Fruit fly (Drosophila melanogaster) whole organism, wandering third instar larva: ENCODE results near the gene CG6628.

ENCODE experiments used
- Abd-B ChIP-seq: fragments of >200 bp; optimal IDR thresholded peaks from 2 replicates; lab custom pipeline; 2017; ENCODE audit warnings: missing biosample characterization, missing genetic modification characterization
- CG32264 ChIP-seq: fragments of 200-800 bp; sonication (Bioruptor generic); optimal IDR thresholded peaks from 2 replicates; lab custom pipeline; 2016; ENCODE audit warnings: missing biosample characterization, missing genetic modification characterization
- CrebA ChIP-seq: fragments of 200-800 bp; sonication (Bioruptor generic); optimal IDR thresholded peaks from 2 replicates; lab custom pipeline; 2016; ENCODE audit warnings: missing biosample characterization, mild to moderate bottlenecking, missing genetic modification characterization, borderline replicate concordance
- Dfd ChIP-seq: fragments of >200 bp; optimal IDR thresholded peaks from 2 replicates; lab custom pipeline; 2017; ENCODE audit warnings: missing biosample characterization, missing genetic modification characterization
- Dif ChIP-seq: fragments of 200-275, 200-300 bp; sonication (Bioruptor generic); optimal IDR thresholded peaks from 2 replicates; lab custom pipeline; 2018; ENCODE audit warnings: missing biosample characterization, missing genetic modification characterization; ENCODE audit not compliant: partially characterized antibody
- HLH106 ChIP-seq: fragments of 200-800 bp; optimal IDR thresholded peaks from 3 replicates; lab custom pipeline; 2019; ENCODE audit warnings: missing biosample characterization, mild to moderate bottlenecking, missing genetic modification characterization, moderate library complexity
- Hnf4 ChIP-seq: fragments of 200-800 bp; sonication (Bioruptor generic); optimal IDR thresholded peaks from 2 replicates; lab custom pipeline; 2016; ENCODE audit warnings: missing biosample characterization, mild to moderate bottlenecking, missing genetic modification characterization
- Hr78 ChIP-seq: fragments of >200 bp; optimal IDR thresholded peaks from 2 replicates; lab custom pipeline; 2017; ENCODE audit warnings: missing biosample characterization, missing genetic modification characterization
- Hr83 ChIP-seq: fragments of 200-300 bp; sonication (Bioruptor generic); optimal IDR thresholded peaks from 2 replicates; lab custom pipeline; 2016; ENCODE audit warnings: missing biosample characterization, mild to moderate bottlenecking, missing genetic modification characterization, moderate library complexity; ENCODE audit not compliant: poor library complexity, severe bottlenecking
- Jra ChIP-seq: sonication (Bioruptor generic); optimal IDR thresholded peaks from 2 replicates; lab custom pipeline; 2016; ENCODE audit warnings: missing biosample characterization, missing genetic modification characterization
- Mio ChIP-seq: sonication (Bioruptor generic); optimal IDR thresholded peaks from 2 replicates; lab custom pipeline; 2016; ENCODE audit warnings: missing biosample characterization, missing genetic modification characterization
- Myc ChIP-seq: fragments of >200 bp; optimal IDR thresholded peaks from 2 replicates; lab custom pipeline; 2017
- N ChIP-seq: fragments of >200 bp; optimal IDR thresholded peaks from 2 replicates; lab custom pipeline; 2018; ENCODE audit warnings: missing biosample characterization, missing external identifiers, missing genetic modification characterization
- Rel ChIP-seq, 2 experiments: fragments of 200-800 bp; sonication (Bioruptor generic) in 1 of 2; optimal IDR thresholded peaks; 2 replicates in 1 of 2; 3 replicates in 1 of 2; lab custom pipeline; 2016 to 2019; ENCODE audit warnings: mild to moderate bottlenecking in 2 of 2, missing biosample characterization in 2 of 2, missing genetic modification characterization in 2 of 2, moderate library complexity in 1 of 2
- Sp1 ChIP-seq: fragments of 200-800 bp; sonication (Bioruptor generic); optimal IDR thresholded peaks from 3 replicates; lab custom pipeline; 2019; ENCODE audit warnings: missing biosample characterization, mild to moderate bottlenecking, missing genetic modification characterization, moderate library complexity
- Vsx2 ChIP-seq: fragments of 200-300, 225-300 bp; sonication (Bioruptor generic); optimal IDR thresholded peaks from 2 replicates; lab custom pipeline; 2018; ENCODE audit warnings: missing biosample characterization, missing genetic modification characterization; ENCODE audit not compliant: partially characterized antibody
- br ChIP-seq: fragments of 200-800 bp; sonication (Bioruptor generic); optimal IDR thresholded peaks from 2 replicates; lab custom pipeline; 2016; ENCODE audit warnings: missing biosample characterization, missing genetic modification characterization
- brk ChIP-seq: fragments of 200-800 bp; sonication (Bioruptor generic); optimal IDR thresholded peaks from 2 replicates; lab custom pipeline; 2016; ENCODE audit warnings: missing biosample characterization, mild to moderate bottlenecking, missing genetic modification characterization
- dl ChIP-seq, 2 experiments: fragments of 175-275, 200-275 bp in 1 of 2; fragments of 200-275 bp in 1 of 2; sonication (Bioruptor generic); optimal IDR thresholded peaks; lab custom pipeline; 2018; ENCODE audit warnings: mild to moderate bottlenecking in 2 of 2, missing biosample characterization in 2 of 2, missing genetic modification characterization in 2 of 2, moderate library complexity in 2 of 2; ENCODE audit not compliant: partially characterized antibody in 2 of 2, insufficient read depth in 1 of 2
- dmrt93B ChIP-seq: fragments of 200-800 bp; sonication (Bioruptor generic); optimal IDR thresholded peaks from 2 replicates; lab custom pipeline; 2018; ENCODE audit warnings: missing biosample characterization, mild to moderate bottlenecking, missing genetic modification characterization
- dsf ChIP-seq: sonication (Bioruptor generic); optimal IDR thresholded peaks from 2 replicates; lab custom pipeline; 2016; ENCODE audit warnings: missing biosample characterization, missing genetic modification characterization, borderline replicate concordance
- ey ChIP-seq: fragments of 200-800 bp; sonication (Bioruptor generic); optimal IDR thresholded peaks from 2 replicates; lab custom pipeline; 2016; ENCODE audit warnings: missing biosample characterization, missing genetic modification characterization
- fru ChIP-seq: fragments of 200-800 bp; sonication (Bioruptor generic); optimal IDR thresholded peaks from 3 replicates; lab custom pipeline; 2016; ENCODE audit warnings: missing biosample characterization, mild to moderate bottlenecking, missing genetic modification characterization
- h ChIP-seq: fragments of 200-800 bp; sonication (Bioruptor generic); optimal IDR thresholded peaks from 3 replicates; lab custom pipeline; 2016; ENCODE audit warnings: missing biosample characterization, mild to moderate bottlenecking, missing genetic modification characterization
- jim ChIP-seq: fragments of 175-275, 200-325 bp; sonication (Bioruptor generic); optimal IDR thresholded peaks from 2 replicates; lab custom pipeline; 2016; ENCODE audit warnings: missing biosample characterization, mild to moderate bottlenecking, missing genetic modification characterization
- lola ChIP-seq: fragments of >200 bp; optimal IDR thresholded peaks from 2 replicates; lab custom pipeline; 2017; ENCODE audit warnings: missing biosample characterization, missing genetic modification characterization
- pan ChIP-seq: fragments of >200 bp; optimal IDR thresholded peaks from 2 replicates; lab custom pipeline; 2017
- sage ChIP-seq: fragments of 200-800 bp; sonication (Bioruptor generic); optimal IDR thresholded peaks from 2 replicates; lab custom pipeline; 2016; ENCODE audit warnings: missing biosample characterization, mild to moderate bottlenecking, missing genetic modification characterization
- sv ChIP-seq: fragments of 200-800 bp; sonication (Bioruptor generic); optimal IDR thresholded peaks from 3 replicates; lab custom pipeline; 2016; ENCODE audit warnings: missing biosample characterization, missing genetic modification characterization
- tai ChIP-seq: sonication (Bioruptor generic); optimal IDR thresholded peaks from 2 replicates; lab custom pipeline; 2016; ENCODE audit warnings: missing biosample characterization, missing genetic modification characterization
- usp ChIP-seq: fragments of >200 bp; optimal IDR thresholded peaks from 2 replicates; lab custom pipeline; 2017; ENCODE audit warnings: missing biosample characterization, missing genetic modification characterization
- woc ChIP-seq: sonication (Bioruptor generic); optimal IDR thresholded peaks from 2 replicates; lab custom pipeline; 2016; ENCODE audit warnings: missing biosample characterization, mild to moderate bottlenecking, missing genetic modification characterization

The CG6628 gene

DNA sequence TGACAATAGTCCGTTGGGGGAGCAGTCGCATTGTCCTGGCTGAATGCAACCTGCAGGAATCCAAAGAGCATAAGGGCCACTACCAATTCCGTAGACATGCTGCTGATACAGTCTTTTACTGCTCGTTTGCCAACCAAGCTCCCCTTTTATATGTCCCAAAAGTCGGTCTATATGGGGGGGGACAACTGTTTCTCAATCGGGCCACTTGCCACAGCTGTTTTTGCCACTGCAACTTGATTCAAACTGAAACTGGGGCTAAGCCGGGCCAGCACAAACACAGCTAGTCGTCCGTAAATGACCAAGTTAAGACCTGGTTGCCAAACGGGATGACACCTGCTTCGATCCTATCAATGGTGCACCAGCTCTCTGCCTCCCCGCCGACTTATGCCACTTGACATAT lies at the start of gene CG6628:
Gene CG6628 (minus strand): TSS at position 101 of the 400 bp plus-strand sequence.
- TF ChIP-seq br (GFP tag; lab: Kevin White, UChicago) (no peak), pan (no peak), CG32264 (GFP tag; lab: Kevin White, UChicago) (no peak)
- TF ChIP-seq, all 38 proteins: peak for 0

dm6 chr3L:10215365-10215764 lies 48.5 kb upstream of the CG6628 start, which contains the start of gene CG8065:
Gene CG8065, plus strand, starts transcription at chr3L:10215665.
- TF ChIP-seq sage (no peak), CG32264 (GFP tag; lab: Kevin White, UChicago) (no peak), dsf (GFP tag; lab: Kevin White, UChicago) (no peak), Abd-B (GFP tag; lab: Kevin White, UChicago) (no peak), br (GFP tag; lab: Kevin White, UChicago) (no peak), ey (GFP tag; lab: Kevin White, UChicago) (no peak), Dif (no peak), Myc (lab: Kevin White, UChicago) (no peak)

- TF ChIP-seq tai (no peak), CrebA (no peak), lola (GFP tag; lab: Kevin White, UChicago) (no peak), dsf (GFP tag; lab: Kevin White, UChicago) (no peak), sage (no peak), Hr78 (no peak), Hnf4 (GFP tag; lab: Kevin White, UChicago) (no peak), Rel (GFP tag; optimal IDR thresholded peaks at IDR 0.05; lab: Kevin White, UChicago) (no peak), Rel (tag; optimal IDR thresholded peaks at IDR 0.05; lab: Kevin White, UChicago) (no peak), fru (no peak), h (GFP tag; lab: Kevin White, UChicago) (no peak), Dif (no peak), sv (no peak), Dfd (no peak), HLH106 (no peak), dl (GFP tag; optimal IDR thresholded peaks at IDR 0.05; lab: Kevin White, UChicago; ENCODE audit: insufficient read depth in 1 of 2, partially characterized antibody in 2 of 2) (no peak), Hr83 (no peak), Jra (GFP tag; lab: Kevin White, UChicago) (no peak), brk (GFP tag; lab: Kevin White, UChicago) (no peak), ey (GFP tag; lab: Kevin White, UChicago) (no peak), Abd-B (GFP tag; lab: Kevin White, UChicago) (no peak)
Measured at dm6 chr3L:10206226-10206968, 39.6 kb upstream of the CG6628 start.

- TF ChIP-seq dsf (GFP tag; lab: Kevin White, UChicago) = no peak
- no peak for TF ChIP-seq ey (GFP tag; lab: Kevin White, UChicago)
- TF ChIP-seq CG32264 (GFP tag; lab: Kevin White, UChicago) = no peak
- no peak for TF ChIP-seq lola (GFP tag; lab: Kevin White, UChicago)
- TF ChIP-seq h (GFP tag; lab: Kevin White, UChicago) = no peak
- TF ChIP-seq jim (GFP tag; lab: Kevin White, UChicago) = no peak
- no peak for TF ChIP-seq woc (GFP tag; lab: Kevin White, UChicago)
- no peak for TF ChIP-seq Rel (GFP tag; optimal IDR thresholded peaks at IDR 0.05; lab: Kevin White, UChicago)
- no peak for TF ChIP-seq Rel (tag; optimal IDR thresholded peaks at IDR 0.05; lab: Kevin White, UChicago)
- TF ChIP-seq N = no peak
- no peak for TF ChIP-seq tai
- TF ChIP-seq pan = no peak
Measured at dm6 chr3L:10205823-10206222, 39.0 kb upstream of the CG6628 start.

dm6 chr3L:10204669-10205068 lies 37.8 kb upstream of the CG6628 start:
- TF ChIP-seq Hr78 (no peak), Sp1 (GFP tag; lab: Kevin White, UChicago) (no peak), Dif (no peak), HLH106 (no peak), dl (GFP tag; optimal IDR thresholded peaks at IDR 0.05; lab: Kevin White, UChicago; ENCODE audit: insufficient read depth in 1 of 2, partially characterized antibody in 2 of 2) (no peak), Mio (GFP tag; lab: Kevin White, UChicago) (no peak), Abd-B (GFP tag; lab: Kevin White, UChicago) (no peak), tai (no peak), dsf (GFP tag; lab: Kevin White, UChicago) (no peak), Vsx2 (GFP tag; lab: Kevin White, UChicago) (no peak), dmrt93B (GFP tag; lab: Kevin White, UChicago) (no peak), fru (no peak), usp (GFP tag; lab: Kevin White, UChicago) (no peak), br (GFP tag; lab: Kevin White, UChicago) (no peak), CrebA (no peak)
